Fruit fly (Drosophila melanogaster): Measurements from ENCODE around the gene CG3246.

CG3246 gene

DNA sequence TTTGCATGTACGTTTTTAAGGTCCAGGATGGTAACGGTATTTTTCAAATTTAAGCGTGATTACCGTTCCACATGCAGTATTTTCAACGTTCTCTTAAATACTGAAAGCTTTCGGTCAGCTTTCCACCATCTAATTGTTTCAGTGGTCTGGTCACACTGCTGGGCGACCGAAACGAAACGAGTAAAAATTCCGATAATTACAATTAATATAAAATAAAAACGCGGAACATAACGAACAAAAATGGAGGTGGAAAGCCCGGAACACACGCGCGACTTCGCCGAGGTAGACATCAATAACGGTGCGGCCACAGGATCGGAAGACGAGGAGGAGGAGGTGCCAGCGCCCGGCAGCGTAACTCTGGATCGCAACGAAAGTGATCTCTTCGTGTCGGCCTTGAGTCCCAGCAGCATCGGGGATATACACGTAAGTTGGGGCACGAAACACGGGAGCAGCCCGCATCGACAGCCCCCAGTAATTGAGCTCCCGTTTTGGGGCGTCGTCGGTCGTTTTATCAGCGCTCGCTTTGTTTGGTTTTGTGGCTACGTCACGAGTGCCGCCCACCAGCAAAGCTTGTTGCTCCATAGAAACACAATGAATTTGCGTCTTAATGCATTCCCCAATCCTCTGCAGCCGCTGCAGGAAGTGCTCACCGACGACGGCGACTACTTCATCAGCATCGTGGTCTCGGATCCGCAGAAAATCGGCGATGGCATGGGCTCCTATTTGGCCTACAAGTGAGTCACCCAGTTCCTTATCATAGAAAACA lies 12.0 kb downstream of the CG3246 start, which contains the start of gene Snx1 (continued):
- TF ChIP-seq btn (GFP tag; optimal IDR thresholded peaks at IDR 0.05) = no peak
- no peak for TF ChIP-seq slp2 (GFP tag; optimal IDR thresholded peaks at IDR 0.05)
- peak; percentile 60 for TF ChIP-seq Dp (GFP tag; optimal IDR thresholded peaks at IDR 0.05)
- no peak for TF ChIP-seq BtbVII (GFP tag; optimal IDR thresholded peaks at IDR 0.05)
- no peak for TF ChIP-seq Atf6 (GFP tag; IDR thresholded peaks at IDR 0.05)
- no peak for TF ChIP-seq CG10462 (GFP tag; optimal IDR thresholded peaks at IDR 0.05)
- TF ChIP-seq CG15696 (tag; optimal IDR thresholded peaks at IDR 0.05) = no peak
- no peak for TF ChIP-seq CG10321 (GFP tag; IDR thresholded peaks at IDR 0.05)
- no peak for TF ChIP-seq al (GFP tag; IDR thresholded peaks at IDR 0.05)
- TF ChIP-seq E2f1 (GFP tag; IDR thresholded peaks at IDR 0.05) = no peak
- TF ChIP-seq CG14860 (GFP tag; IDR thresholded peaks at IDR 0.05; ENCODE audit: partially characterized antibody) = no peak
- TF ChIP-seq CG9215 (GFP tag; IDR thresholded peaks at IDR 0.05) = no peak
- TF ChIP-seq rib (GFP tag; IDR thresholded peaks at IDR 0.05) = no peak
- no peak for TF ChIP-seq Ptx1 (GFP tag; IDR thresholded peaks at IDR 0.05)
- no peak for TF ChIP-seq CG18619 (GFP tag; optimal IDR thresholded peaks at IDR 0.05)
- TF ChIP-seq CG18476 (GFP tag; optimal IDR thresholded peaks at IDR 0.05) = no peak
- TF ChIP-seq BEAF-32 (GFP tag; optimal IDR thresholded peaks at IDR 0.05) = peak; percentile 29
- TF ChIP-seq zf30C (GFP tag; optimal IDR thresholded peaks at IDR 0.05) = no peak
- TF ChIP-seq CG7987 (GFP tag; optimal IDR thresholded peaks at IDR 0.05) = no peak
- TF ChIP-seq bcd (GFP tag; optimal IDR thresholded peaks at IDR 0.05) = no peak
- TF ChIP-seq Hsf (GFP tag; optimal IDR thresholded peaks at IDR 0.05) = no peak
- no peak for TF ChIP-seq Hey (tag; optimal IDR thresholded peaks at IDR 0.05)
- TF ChIP-seq CG1647 (GFP tag; optimal IDR thresholded peaks at IDR 0.05) = no peak
- TF ChIP-seq schlank (tag; optimal IDR thresholded peaks at IDR 0.05) = no peak
- no peak for TF ChIP-seq Rx (GFP tag; IDR thresholded peaks at IDR 0.05)
- TF ChIP-seq Med (GFP tag) = peak; percentile 71
- no peak for TF ChIP-seq ro (GFP tag; IDR thresholded peaks at IDR 0.05)
- TF ChIP-seq ham (GFP tag; IDR thresholded peaks at IDR 0.05) = no peak
- no peak for TF ChIP-seq pho (GFP tag; optimal IDR thresholded peaks at IDR 0.05)
- TF ChIP-seq Lhr (GFP tag; optimal IDR thresholded peaks at IDR 0.05) = peak; percentile 20
- TF ChIP-seq YL-1 (GFP tag; optimal IDR thresholded peaks at IDR 0.05) = peak; percentile 51
- no peak for TF ChIP-seq CG7786 (GFP tag; optimal IDR thresholded peaks at IDR 0.05)
- TF ChIP-seq H15 (GFP tag; IDR thresholded peaks at IDR 0.05) = no peak
- no peak for TF ChIP-seq CG2889 (GFP tag; IDR thresholded peaks at IDR 0.05)
- TF ChIP-seq sqz (GFP tag; optimal IDR thresholded peaks at IDR 0.05) = no peak
- no peak for TF ChIP-seq CG11723 (GFP tag; optimal IDR thresholded peaks at IDR 0.05)
- no peak for TF ChIP-seq CG4707 (GFP tag; optimal IDR thresholded peaks at IDR 0.05)
- TF ChIP-seq CG10543 (GFP tag; optimal IDR thresholded peaks at IDR 0.05) = no peak
- TF ChIP-seq Hr78 (GFP tag; optimal IDR thresholded peaks at IDR 0.05) = no peak
- no peak for TF ChIP-seq chm (GFP tag; IDR thresholded peaks at IDR 0.05)
- TF ChIP-seq CG17612 (GFP tag; IDR thresholded peaks at IDR 0.05) = no peak
- peak; percentile 8; the same call in 1 of the 2 replicates for TF ChIP-seq Bgb (GFP tag; IDR thresholded peaks at IDR 0.05; ENCODE audit: partially characterized antibody)
- TF ChIP-seq MESR4 (GFP tag; optimal IDR thresholded peaks at IDR 0.05) = peak; percentile 54
- TF ChIP-seq CG9797 (GFP tag; optimal IDR thresholded peaks at IDR 0.05) = peak; percentile 61
- no peak for TF ChIP-seq tgo (GFP tag; IDR thresholded peaks at IDR 0.05)
- TF ChIP-seq ara (GFP tag; IDR thresholded peaks at IDR 0.05) = no peak
- no peak for TF ChIP-seq CG6791 (GFP tag; IDR thresholded peaks at IDR 0.05; ENCODE audit: partially characterized antibody)
- no peak for TF ChIP-seq CG11456 (GFP tag; IDR thresholded peaks at IDR 0.05)
- TF ChIP-seq lab (GFP tag; optimal IDR thresholded peaks at IDR 0.05) = no peak
- peak; percentile 53 for TF ChIP-seq exex (tag; optimal IDR thresholded peaks at IDR 0.05)
